Fruit fly (Drosophila melanogaster) whole organism, adult: ENCODE measurements around the gene comm.

Source experiments
- CG11617 ChIP-seq: fragments of 200-800 bp; sonication (Bioruptor generic); optimal IDR thresholded peaks from 2 replicates; lab custom pipeline; 2017; ENCODE audit warnings: mild to moderate bottlenecking, missing biosample characterization, missing genetic modification reagents, missing genetic modification characterization
- CG12768 ChIP-seq: fragments of 200-800 bp; sonication (Bioruptor generic); optimal IDR thresholded peaks from 2 replicates; lab custom pipeline; 2017; ENCODE audit warnings: missing biosample characterization, missing genetic modification characterization, mild to moderate bottlenecking, moderate library complexity, missing genetic modification reagents
- CG14711 ChIP-seq: fragments of 200-800 bp; sonication (Bioruptor generic); optimal IDR thresholded peaks from 2 replicates; lab custom pipeline; 2018; ENCODE audit warnings: missing biosample characterization, mild to moderate bottlenecking, missing genetic modification characterization, moderate library complexity
- CG1620 ChIP-seq: fragments of 200-800 bp; sonication (Bioruptor generic); optimal IDR thresholded peaks from 2 replicates; lab custom pipeline; 2016; ENCODE audit warnings: missing biosample characterization, missing genetic modification characterization
- CG33017 ChIP-seq: fragments of 200-800 bp; sonication (Bioruptor generic); optimal IDR thresholded peaks from 2 replicates; lab custom pipeline; 2018; ENCODE audit warnings: missing biosample characterization, mild to moderate bottlenecking, missing genetic modification characterization, moderate library complexity
- CG5204 ChIP-seq: fragments of 200-800 bp; sonication (Bioruptor generic); optimal IDR thresholded peaks from 2 replicates; lab custom pipeline; 2016; ENCODE audit warnings: missing biosample characterization, missing genetic modification characterization
- CG7045 ChIP-seq: fragments of 200-800 bp; sonication (Bioruptor generic); optimal IDR thresholded peaks from 2 replicates; lab custom pipeline; 2017; ENCODE audit warnings: missing biosample characterization, mild to moderate bottlenecking, missing genetic modification characterization
- CG7101 ChIP-seq: fragments of 200-800 bp; sonication (Bioruptor generic); optimal IDR thresholded peaks from 2 replicates; lab custom pipeline; 2018; ENCODE audit warnings: missing biosample characterization, mild to moderate bottlenecking, missing genetic modification characterization, moderate library complexity
- Clk ChIP-seq: fragments of 200-800 bp; sonication (Bioruptor generic); optimal IDR thresholded peaks from 2 replicates; lab custom pipeline; 2017; ENCODE audit warnings: missing biosample characterization, missing genetic modification characterization
- Crg-1 ChIP-seq: fragments of 200-800 bp; sonication (Bioruptor generic); optimal IDR thresholded peaks from 2 replicates; lab custom pipeline; 2016; ENCODE audit warnings: missing biosample characterization, missing genetic modification characterization
- Hr96 ChIP-seq: fragments of 200-800 bp; sonication (Bioruptor generic); optimal IDR thresholded peaks from 2 replicates; lab custom pipeline; 2016; ENCODE audit warnings: missing biosample characterization, missing genetic modification characterization
- Mnt ChIP-seq: fragments of 200-800 bp; sonication (Bioruptor generic); optimal IDR thresholded peaks from 2 replicates; lab custom pipeline; 2016; ENCODE audit warnings: missing biosample characterization, mild to moderate bottlenecking, missing genetic modification characterization
- bab1 ChIP-seq: fragments of 200-800 bp; sonication (Bioruptor generic); optimal IDR thresholded peaks from 3 replicates; lab custom pipeline; 2019; ENCODE audit warnings: missing biosample characterization, mild to moderate bottlenecking, missing genetic modification characterization, moderate library complexity
- cic ChIP-seq: fragments of 200-800 bp; sonication (Bioruptor generic); optimal IDR thresholded peaks from 2 replicates; lab custom pipeline; 2017; ENCODE audit warnings: missing biosample characterization, mild to moderate bottlenecking, missing genetic modification characterization, moderate library complexity
- cnc ChIP-seq, 2 experiments: fragments of >200 bp; optimal IDR thresholded peaks; 2 replicates each; lab custom pipeline; 2017
- kay ChIP-seq: fragments of 200-800 bp; sonication (Bioruptor generic); peaks from one replicate; lab custom pipeline; 2016; ENCODE audit warnings: missing biosample characterization, missing genetic modification characterization, borderline replicate concordance
- ovo ChIP-seq: fragments of 200-800 bp; sonication (Bioruptor generic); optimal IDR thresholded peaks from 2 replicates; lab custom pipeline; 2016; ENCODE audit warnings: missing biosample characterization, missing genetic modification characterization
- pad ChIP-seq: fragments of 200-800 bp; sonication (Bioruptor generic); optimal IDR thresholded peaks from 3 replicates; lab custom pipeline; 2017; ENCODE audit warnings: missing biosample characterization, missing genetic modification characterization, mild to moderate bottlenecking, moderate library complexity, missing genetic modification reagents
- tj ChIP-seq: fragments of 200-800 bp; sonication (Bioruptor generic); optimal IDR thresholded peaks from 3 replicates; lab custom pipeline; 2017; ENCODE audit warnings: missing biosample characterization, mild to moderate bottlenecking, missing genetic modification characterization, moderate library complexity
- toe ChIP-seq: fragments of 200-800 bp; sonication (Bioruptor generic); optimal IDR thresholded peaks from 2 replicates; lab custom pipeline; 2016; ENCODE audit warnings: missing biosample characterization, missing genetic modification characterization

comm gene

DNA sequence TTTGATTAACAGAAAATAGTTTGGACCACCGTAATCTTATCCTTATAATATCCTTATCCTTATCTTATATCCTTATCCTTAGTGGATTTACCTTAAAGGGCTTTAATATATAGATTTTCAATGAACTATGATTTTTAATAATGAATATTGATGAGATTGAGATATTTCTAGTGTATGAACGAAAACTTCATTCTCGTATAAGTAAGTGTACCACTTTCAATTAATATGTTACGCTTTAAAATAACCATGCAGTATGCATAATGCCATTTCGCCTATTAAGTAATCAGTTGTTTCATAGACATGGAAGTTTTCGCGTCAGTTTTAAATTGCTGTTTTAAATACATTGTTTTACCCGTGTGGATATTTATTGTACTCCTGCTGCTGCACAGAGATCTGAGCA lies 48.8 kb downstream of the comm start, which contains the start of gene CG7304:
Gene CG7304, plus strand, starts transcription at position 301 of the 400 bp plus-strand sequence.
- TF ChIP-seq CG14711 (tag; lab: Kevin White, UChicago) (no peak), Clk (no peak)

- no peak for TF ChIP-seq Clk
- no peak for TF ChIP-seq CG12768 (GFP tag; lab: Kevin White, UChicago)
- no peak for TF ChIP-seq CG14711 (tag; lab: Kevin White, UChicago)
- no peak for TF ChIP-seq Hr96 (GFP tag; lab: Kevin White, UChicago)
- TF ChIP-seq toe, result no peak
- no peak for TF ChIP-seq ovo (GFP tag; lab: Kevin White, UChicago)
- TF ChIP-seq CG33017 (tag; lab: Kevin White, UChicago), result no peak
- TF ChIP-seq kay (GFP tag; lab: Kevin White, UChicago), result no peak
- TF ChIP-seq CG5204 (GFP tag; lab: Kevin White, UChicago), result no peak
- no peak for TF ChIP-seq bab1 (GFP tag; lab: Kevin White, UChicago)
These were observed 49.9 kb downstream of the comm start for dm6 chr3L:15678284-15678683.

- no peak for TF ChIP-seq kay (GFP tag; lab: Kevin White, UChicago)
- TF ChIP-seq CG12768 (GFP tag; lab: Kevin White, UChicago), result no peak
- TF ChIP-seq cnc (optimal IDR thresholded peaks at IDR 0.05; lab: Kevin White, UChicago), result no peak
- no peak for TF ChIP-seq pad (GFP tag; lab: Kevin White, UChicago)
- no peak for TF ChIP-seq CG1620 (GFP tag; lab: Kevin White, UChicago)
- no peak for TF ChIP-seq bab1 (GFP tag; lab: Kevin White, UChicago)
- no peak for TF ChIP-seq tj
- no peak for TF ChIP-seq Clk
- TF ChIP-seq toe, result no peak
- no peak for TF ChIP-seq cic (GFP tag; lab: Kevin White, UChicago)
- no peak for TF ChIP-seq Mnt (GFP tag; lab: Kevin White, UChicago)
- no peak for TF ChIP-seq CG11617 (GFP tag; lab: Kevin White, UChicago)
- TF ChIP-seq Crg-1, result no peak
- TF ChIP-seq CG7045 (GFP tag; lab: Kevin White, UChicago), result no peak
These were observed 50.6 kb downstream of the comm start for dm6 chr3L:15677662-15678061.

DNA sequence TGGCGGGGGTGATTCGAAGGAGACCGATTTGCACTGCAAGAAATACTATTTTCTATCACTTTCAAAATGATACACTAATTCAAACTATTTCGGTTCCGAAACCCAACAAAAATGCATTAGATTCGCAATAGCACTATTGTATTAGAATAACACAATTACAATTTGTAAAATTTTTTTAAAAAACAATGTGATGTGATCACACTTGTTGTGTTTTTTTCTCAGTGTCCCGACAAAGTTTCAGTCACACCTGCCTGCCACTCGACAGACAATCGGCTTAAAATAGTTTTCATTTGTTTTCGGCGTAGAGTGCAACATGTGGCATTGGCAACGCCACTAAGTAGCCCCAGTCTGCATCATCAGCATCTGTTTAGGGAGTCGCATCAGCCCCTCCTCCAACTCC lies 53.1 kb downstream of the comm start:
- no peak for TF ChIP-seq CG1620 (GFP tag; lab: Kevin White, UChicago)
- TF ChIP-seq CG33017 (tag; lab: Kevin White, UChicago), result no peak
- TF ChIP-seq CG7101 (tag; lab: Kevin White, UChicago), result no peak

dm6 chr3L:15672800-15673199 lies 55.4 kb downstream of the comm start:
- TF ChIP-seq Hr96 (GFP tag; lab: Kevin White, UChicago), result no peak
